Worm (Caenorhabditis elegans): ENCODE measurements around the gene srd-35.

srd-35 gene

ce11 chrV:12921680-12922079 lies 42.5 kb upstream of the srd-35 start (continued):
- no peak for TF ChIP-seq sdz-12 (GFP tag; optimal IDR thresholded peaks at IDR 0.05)
- TF ChIP-seq F37D6.2 (tag; optimal IDR thresholded peaks at IDR 0.05): no peak
- no peak for TF ChIP-seq mxl-2 (GFP tag; conservative IDR thresholded peaks at IDR 0.05)
- TF ChIP-seq F49E8.2 (tag; optimal IDR thresholded peaks at IDR 0.05; ENCODE audit: borderline replicate concordance): no peak
- TF ChIP-seq aly-2 (tag; optimal IDR thresholded peaks at IDR 0.05): no peak
- no peak for TF ChIP-seq madf-5 (GFP tag; IDR thresholded peaks at IDR 0.05)
- no peak for TF ChIP-seq nhr-111 (GFP tag; optimal IDR thresholded peaks at IDR 0.05)
- no peak for TF ChIP-seq zip-2 (tag; optimal IDR thresholded peaks at IDR 0.05)
- no peak for TF ChIP-seq cey-2 (tag; optimal IDR thresholded peaks at IDR 0.05; ENCODE audit: borderline replicate concordance, insufficient read depth)
- no peak for TF ChIP-seq dmd-9 (GFP tag; IDR thresholded peaks at IDR 0.05)
- peak; percentile 52; the same call in 1 of the 2 replicates for TF ChIP-seq php-3 (GFP tag; IDR thresholded peaks at IDR 0.05)
- peak; percentile 54 for TF ChIP-seq hlh-30 (tag; optimal IDR thresholded peaks at IDR 0.05; ENCODE audit: insufficient read depth)
- TF ChIP-seq spr-3 (GFP tag; optimal IDR thresholded peaks at IDR 0.05): no peak
- no peak for TF ChIP-seq nhr-11 (tag; optimal IDR thresholded peaks at IDR 0.05)
- TF ChIP-seq ztf-7 (tag; optimal IDR thresholded peaks at IDR 0.05): peak; percentile 31
- no peak for TF ChIP-seq hif-1 (tag; optimal IDR thresholded peaks at IDR 0.05)
- peak; percentile 37 for TF ChIP-seq mxl-3 (GFP tag; optimal IDR thresholded peaks at IDR 0.05)

ce11 chrV:12922308-12922707 lies 41.9 kb upstream of the srd-35 start, which contains the start of gene dhrs-4:
dhrs-4 (plus strand) TSS chrV:12922608.
- TF ChIP-seq ceh-32 (tag; optimal IDR thresholded peaks at IDR 0.05; ENCODE audit: poor library complexity) (no peak), daf-16 (GFP tag; optimal IDR thresholded peaks at IDR 0.05) (no peak), daf-16 (tag; optimal IDR thresholded peaks at IDR 0.05) (peak; percentile 36), nhr-102 (tag; optimal IDR thresholded peaks at IDR 0.05) (no peak), aha-1 (tag) (peak; percentile 61), attf-4 (tag; optimal IDR thresholded peaks at IDR 0.05) (no peak), lin-13 (GFP tag; optimal IDR thresholded peaks at IDR 0.05) (no peak), nhr-28 (tag; optimal IDR thresholded peaks at IDR 0.05) (peak; percentile 64), sdz-12 (GFP tag; optimal IDR thresholded peaks at IDR 0.05) (no peak), snpc-1.2 (GFP tag; IDR thresholded peaks at IDR 0.05) (no peak), nhr-11 (tag; optimal IDR thresholded peaks at IDR 0.05) (no peak), nhr-6 (tag; optimal IDR thresholded peaks at IDR 0.05) (peak; percentile 6), mep-1 (tag; optimal IDR thresholded peaks at IDR 0.05) (no peak), nhr-42 (GFP tag; IDR thresholded peaks at IDR 0.05) (no peak), zag-1 (tag; optimal IDR thresholded peaks at IDR 0.05) (no peak), nhr-41 (GFP tag; IDR thresholded peaks at IDR 0.05) (no peak)

ce11 chrV:12924128-12924527 lies 40.0 kb upstream of the srd-35 start, which contains the start of gene pqn-67:
pqn-67 (plus strand) TSS chrV:12924428.
- no peak for TF ChIP-seq lin-38 (GFP tag; IDR thresholded peaks at IDR 0.05)
- TF ChIP-seq dmd-8 (GFP tag; IDR thresholded peaks at IDR 0.05): 0 out of 2 replicates have a peak, but pooled peaks have one; percentile 29
- TF ChIP-seq daf-8 (GFP tag; IDR thresholded peaks at IDR 0.05): no peak
- no peak for TF ChIP-seq mxl-2 (GFP tag; conservative IDR thresholded peaks at IDR 0.05)
- TF ChIP-seq zfp-3 (GFP tag; conservative IDR thresholded peaks at IDR 0.05): 0 out of 2 replicates have a peak, but pooled peaks have one; percentile 17
- TF ChIP-seq zip-11 (GFP tag; IDR thresholded peaks at IDR 0.05): no peak
- no peak for TF ChIP-seq spr-3 (GFP tag; optimal IDR thresholded peaks at IDR 0.05)
- no peak for TF ChIP-seq daf-12 (tag; optimal IDR thresholded peaks at IDR 0.05)
- no peak for TF ChIP-seq ceh-62 (tag; optimal IDR thresholded peaks at IDR 0.05)
- TF ChIP-seq nhr-25 (tag; optimal IDR thresholded peaks at IDR 0.05; ENCODE audit: borderline replicate concordance, insufficient read depth): no peak
- no peak for TF ChIP-seq nhr-76 (tag; optimal IDR thresholded peaks at IDR 0.05)
- no peak for TF ChIP-seq F44E2.7 (GFP tag; IDR thresholded peaks at IDR 0.05)
- no peak for TF ChIP-seq D1046.2 (GFP tag; IDR thresholded peaks at IDR 0.05)
- no peak for TF ChIP-seq duxl-1 (tag; optimal IDR thresholded peaks at IDR 0.05; ENCODE audit: poor library complexity)

Data from whole organism, L4 larva.